Worm (Caenorhabditis elegans) whole organism, L4 larva: ENCODE measurements around the gene C17C3.5.

Experiments used
- F10B5.3 ChIP-seq: sonication (generic microtip); optimal IDR thresholded peaks from 2 replicates; lab custom pipeline; 2016; ENCODE audit warnings: mild to moderate bottlenecking, missing genetic modification characterization, missing compliant biosample characterization
- F26F4.8 ChIP-seq: fragments of 200-800 bp; sonication (Bioruptor generic); conservative IDR thresholded peaks from 2 replicates; pipeline ENCODE4 v1.3.6; 2022; ENCODE audit warnings: missing genetic modification characterization, missing compliant biosample characterization
- F44E2.7 ChIP-seq: fragments of 200-800 bp; sonication (Bioruptor generic); IDR thresholded peaks from 2 replicates; pipeline ENCODE4 v2.1.2; 2022; ENCODE audit warnings: missing genetic modification characterization, missing compliant biosample characterization
- T20F7.1 ChIP-seq: fragments of 200-800 bp; sonication (Bioruptor generic); optimal IDR thresholded peaks from 2 replicates; lab custom pipeline; 2018; ENCODE audit warnings: mild to moderate bottlenecking, missing genetic modification characterization, missing compliant biosample characterization
- Y105C5A.15 ChIP-seq: fragments of 200-800 bp; sonication (Bioruptor generic); IDR thresholded peaks from 2 replicates; pipeline ENCODE4 v1.3.6; 2022; ENCODE audit warnings: missing genetic modification characterization, missing compliant biosample characterization
- Y5F2A.4 ChIP-seq: fragments of 200-800 bp; sonication (Bioruptor generic); optimal IDR thresholded peaks from 2 replicates; lab custom pipeline; 2018; ENCODE audit warnings: mild to moderate bottlenecking, missing genetic modification characterization, missing compliant biosample characterization
- ZK337.2 ChIP-seq: fragments of 200-800 bp; sonication (Bioruptor generic); IDR thresholded peaks from 2 replicates; pipeline ENCODE4 v1.3.6; 2022; ENCODE audit warnings: missing genetic modification reagents, missing genetic modification characterization, missing compliant biosample characterization
- aly-2 ChIP-seq: sonication (generic microtip); optimal IDR thresholded peaks from 2 replicates; lab custom pipeline; 2018; ENCODE audit warnings: missing biosample characterization, missing genetic modification characterization
- ama-1 ChIP-seq: fragments of 150-350 bp; optimal IDR thresholded peaks from 2 replicates; lab custom pipeline; 2014; ENCODE audit warnings: inconsistent platforms, mixed read lengths
- arid-1 ChIP-seq: fragments of 200-800 bp; sonication (Bioruptor generic); conservative IDR thresholded peaks from 2 replicates; pipeline ENCODE4 v1.3.6; 2022; ENCODE audit warnings: missing genetic modification reagents, missing genetic modification characterization, missing compliant biosample characterization
- ceh-28 ChIP-seq: fragments of 150-350 bp; optimal IDR thresholded peaks from 2 replicates; lab custom pipeline; 2014; ENCODE audit warnings: missing biosample characterization, missing genetic modification reagents, missing genetic modification characterization
- ceh-32 ChIP-seq: sonication (generic microtip); optimal IDR thresholded peaks from 2 replicates; lab custom pipeline; 2016; ENCODE audit warnings: mild to moderate bottlenecking, missing genetic modification characterization, missing compliant biosample characterization; ENCODE audit not compliant: poor library complexity
- ceh-82 ChIP-seq: sonication (generic microtip); optimal IDR thresholded peaks from 2 replicates; lab custom pipeline; 2017; ENCODE audit warnings: missing biosample characterization, missing genetic modification characterization
- cey-2 ChIP-seq: sonication (generic microtip); optimal IDR thresholded peaks from 3 replicates; lab custom pipeline; 2017; ENCODE audit warnings: missing genetic modification characterization, mild to moderate bottlenecking, missing compliant biosample characterization, antibody characterized with exemption, borderline replicate concordance; ENCODE audit not compliant: insufficient read depth
- ctbp-1 ChIP-seq: fragments of 200-800 bp; sonication (Bioruptor generic); IDR thresholded peaks from 2 replicates; pipeline ENCODE4 v1.3.6; 2022; ENCODE audit warnings: missing genetic modification reagents, missing genetic modification characterization, missing compliant biosample characterization
- daf-12 ChIP-seq: fragments of 150-350 bp; optimal IDR thresholded peaks from 2 replicates; lab custom pipeline; 2014; ENCODE audit warnings: missing biosample characterization, missing genetic modification reagents, missing genetic modification characterization
- daf-16 ChIP-seq, 3 experiments: sonication (generic microtip); optimal IDR thresholded peaks; 2 replicates each; lab custom pipeline; 2016 to 2017; ENCODE audit warnings: missing genetic modification characterization in 3 of 3, missing genetic modification reagents in 3 of 3, mild to moderate bottlenecking in 2 of 3, missing compliant biosample characterization in 2 of 3, missing biosample characterization in 1 of 3, moderate library complexity in 1 of 3
- dmd-8 ChIP-seq: fragments of 200-800 bp; sonication (Bioruptor generic); IDR thresholded peaks from 2 replicates; pipeline ENCODE4 v1.3.6; 2022; ENCODE audit warnings: missing genetic modification characterization, missing compliant biosample characterization
- dpl-1 ChIP-seq: fragments of 150-350 bp; optimal IDR thresholded peaks from 2 replicates; lab custom pipeline; 2014; ENCODE audit warnings: missing biosample characterization, missing genetic modification reagents, missing genetic modification characterization
- duxl-1 ChIP-seq: sonication (generic microtip); optimal IDR thresholded peaks from 2 replicates; lab custom pipeline; 2016; ENCODE audit warnings: mild to moderate bottlenecking, missing genetic modification characterization, moderate library complexity, missing compliant biosample characterization; ENCODE audit not compliant: poor library complexity
- dve-1 ChIP-seq: sonication (generic microtip); optimal IDR thresholded peaks from 2 replicates; lab custom pipeline; 2017; ENCODE audit warnings: antibody characterized with exemption, mild to moderate bottlenecking, missing genetic modification characterization, missing compliant biosample characterization; ENCODE audit not compliant: insufficient read depth
- egl-27 ChIP-seq: sonication (generic microtip); optimal IDR thresholded peaks from 3 replicates; lab custom pipeline; 2017; ENCODE audit warnings: missing biosample characterization, missing genetic modification reagents, missing genetic modification characterization
- egl-43 ChIP-seq: fragments of 200-800 bp; sonication (Bioruptor generic); IDR thresholded peaks from 2 replicates; pipeline ENCODE4 v1.3.6; 2022; ENCODE audit warnings: missing genetic modification reagents, missing genetic modification characterization, missing compliant biosample characterization
- fkh-10 ChIP-seq: fragments of 150-350 bp; optimal IDR thresholded peaks from 2 replicates; lab custom pipeline; 2014; ENCODE audit warnings: missing biosample characterization, missing genetic modification reagents, missing genetic modification characterization
- fos-1 ChIP-seq: fragments of 150-350 bp; optimal IDR thresholded peaks from 2 replicates; lab custom pipeline; 2014; ENCODE audit warnings: missing biosample characterization, missing genetic modification characterization
- hlh-11 ChIP-seq: fragments of 200-800 bp; sonication (Bioruptor generic); optimal IDR thresholded peaks from 2 replicates; lab custom pipeline; 2018; ENCODE audit warnings: mild to moderate bottlenecking, missing genetic modification characterization, missing compliant biosample characterization
- jun-1 ChIP-seq: fragments of 150-350 bp; optimal IDR thresholded peaks from 2 replicates; lab custom pipeline; 2014; ENCODE audit warnings: missing biosample characterization, missing genetic modification reagents, missing genetic modification characterization
- lin-1 ChIP-seq: fragments of 200-800 bp; sonication (Bioruptor generic); IDR thresholded peaks from 2 replicates; pipeline ENCODE4 v1.3.6; 2022; ENCODE audit warnings: missing genetic modification reagents, missing genetic modification characterization, missing compliant biosample characterization
- lin-13 ChIP-seq: fragments of 150-350 bp; optimal IDR thresholded peaks from 2 replicates; lab custom pipeline; 2014; ENCODE audit warnings: missing biosample characterization, missing genetic modification reagents, missing genetic modification characterization
- lin-15B ChIP-seq: fragments of 150-350 bp; sonication (generic microtip); optimal IDR thresholded peaks from 3 replicates; lab custom pipeline; 2014; ENCODE audit warnings: missing biosample characterization, missing genetic modification characterization
- madf-9 ChIP-seq: fragments of 200-800 bp; sonication (Bioruptor generic); conservative IDR thresholded peaks from 2 replicates; pipeline ENCODE4 v1.3.6; 2022; ENCODE audit warnings: missing genetic modification reagents, missing genetic modification characterization, missing compliant biosample characterization
- mdl-1 ChIP-seq, 2 experiments: fragments of 150-350 bp in 1 of 2; sonication (generic microtip) in 1 of 2; optimal IDR thresholded peaks; 2 replicates each; lab custom pipeline; 2014 to 2017; ENCODE audit warnings: missing biosample characterization in 2 of 2, missing genetic modification characterization in 2 of 2
- mdt-29 ChIP-seq: fragments of 200-800 bp; sonication (Bioruptor generic); IDR thresholded peaks from 2 replicates; pipeline ENCODE4 v1.3.6; 2022; ENCODE audit warnings: missing genetic modification reagents, missing genetic modification characterization, missing compliant biosample characterization
- mep-1 ChIP-seq: fragments of 150-350 bp; sonication (generic microtip); optimal IDR thresholded peaks from 3 replicates; lab custom pipeline; 2014; ENCODE audit warnings: missing biosample characterization, missing genetic modification characterization
- nhr-11 ChIP-seq: fragments of 150-350 bp; optimal IDR thresholded peaks from 2 replicates; lab custom pipeline; 2014; ENCODE audit warnings: missing biosample characterization, missing genetic modification characterization
- nhr-237 ChIP-seq: sonication (generic microtip); optimal IDR thresholded peaks from 2 replicates; lab custom pipeline; 2017; ENCODE audit warnings: missing biosample characterization, missing genetic modification characterization
- nhr-25 ChIP-seq: sonication (generic microtip); optimal IDR thresholded peaks from 2 replicates; lab custom pipeline; 2017; ENCODE audit warnings: missing genetic modification characterization, mild to moderate bottlenecking, missing compliant biosample characterization, antibody characterized with exemption, moderate library complexity, borderline replicate concordance; ENCODE audit not compliant: insufficient read depth
- nhr-6 ChIP-seq: fragments of 150-350 bp; optimal IDR thresholded peaks from 2 replicates; lab custom pipeline; 2014; ENCODE audit warnings: missing biosample characterization, missing genetic modification characterization
- nhr-77 ChIP-seq: fragments of 150-350 bp; optimal IDR thresholded peaks from 2 replicates; lab custom pipeline; 2014; ENCODE audit warnings: missing biosample characterization, missing genetic modification characterization
- php-3 ChIP-seq: fragments of 200-800 bp; sonication (Bioruptor generic); IDR thresholded peaks from 2 replicates; pipeline ENCODE4 v1.3.6; 2022; ENCODE audit warnings: missing genetic modification reagents, missing genetic modification characterization, missing compliant biosample characterization
- pqm-1 ChIP-seq: sonication (generic microtip); optimal IDR thresholded peaks from 2 replicates; lab custom pipeline; 2017; ENCODE audit warnings: missing biosample characterization, missing genetic modification characterization
- rbr-2 ChIP-seq: sonication (generic microtip); optimal IDR thresholded peaks from 2 replicates; lab custom pipeline; 2016; ENCODE audit warnings: missing genotype, missing genetic modification characterization, missing compliant biosample characterization
- sdz-12 ChIP-seq: fragments of 200-800 bp; sonication (Bioruptor generic); optimal IDR thresholded peaks from 2 replicates; lab custom pipeline; 2018; ENCODE audit warnings: mild to moderate bottlenecking, missing genetic modification characterization, missing compliant biosample characterization
- snpc-1.2 ChIP-seq: fragments of 200-800 bp; sonication (Bioruptor generic); IDR thresholded peaks from 2 replicates; pipeline ENCODE4 v1.3.6; 2022; ENCODE audit warnings: missing genetic modification reagents, missing genetic modification characterization, missing compliant biosample characterization
- unc-130 ChIP-seq: sonication (generic microtip); optimal IDR thresholded peaks from 2 replicates; lab custom pipeline; 2016; ENCODE audit warnings: missing genetic modification reagents, missing genetic modification characterization, missing compliant biosample characterization
- unc-62 ChIP-seq, 3 experiments: fragments of 150-350 bp in 1 of 3; sonication (generic microtip); optimal IDR thresholded peaks in 2 of 3; peaks in 1 of 3; 1 replicate in 1 of 3; 2 replicates in 2 of 3; lab custom pipeline; 2014 to 2017; ENCODE audit warnings: missing biosample characterization in 3 of 3, missing genetic modification characterization in 3 of 3, missing genetic modification reagents in 3 of 3, missing genotype in 1 of 3
- zfp-2 ChIP-seq: sonication (generic microtip); optimal IDR thresholded peaks from 2 replicates; lab custom pipeline; 2016; ENCODE audit warnings: mild to moderate bottlenecking, missing genetic modification characterization, missing compliant biosample characterization
- zip-2 ChIP-seq: fragments of 150-350 bp; optimal IDR thresholded peaks from 2 replicates; lab custom pipeline; 2014; ENCODE audit warnings: missing biosample characterization, missing genetic modification characterization
- ztf-7 ChIP-seq: fragments of 150-350 bp; optimal IDR thresholded peaks from 2 replicates; lab custom pipeline; 2014; ENCODE audit warnings: missing biosample characterization, missing genetic modification characterization

The C17C3.5 gene

DNA sequence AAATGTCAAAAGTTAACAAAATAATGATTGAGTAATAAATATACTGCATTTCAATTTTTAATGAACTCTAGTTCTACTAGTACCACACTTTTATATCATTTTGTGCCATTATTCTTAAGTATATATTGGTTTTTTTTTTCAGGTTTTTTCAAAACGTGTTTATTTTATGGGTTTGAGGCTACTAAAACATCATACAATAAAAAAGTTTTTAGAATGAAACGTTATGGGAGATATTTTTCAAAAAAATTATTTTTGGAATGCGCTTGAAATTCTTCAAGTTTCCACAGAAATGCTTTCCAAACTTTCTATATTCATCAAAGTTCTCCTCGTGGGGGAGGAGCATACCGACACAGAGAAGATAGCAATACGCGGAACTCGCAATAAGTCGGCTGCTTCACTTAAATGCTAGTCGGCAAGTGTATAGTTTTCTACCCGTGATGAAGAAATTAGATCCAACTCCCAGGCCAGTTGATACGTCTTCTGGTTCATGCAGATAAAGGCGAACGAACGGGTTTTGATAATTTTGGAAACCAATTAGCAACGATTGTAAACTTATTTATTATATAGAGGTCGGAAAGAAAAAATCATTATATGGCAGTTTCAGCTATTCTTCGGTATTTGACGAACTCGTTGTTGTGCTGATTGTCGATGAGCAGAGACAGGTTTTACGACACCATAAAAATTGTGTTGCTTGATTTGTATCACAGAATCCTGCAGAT is 47.9 kb downstream of the C17C3.5 start, which contains the start of gene C17G10.10:
Gene C17G10.10, minus strand, starts transcription at position 51 of the 719 bp plus-strand sequence.
- TF ChIP-seq lin-15B (tag; lab: Kevin White, UChicago) (no peak), dpl-1 (GFP tag; lab: Kevin White, UChicago) (peak; percentile 36), nhr-11 (peak; percentile 26), Y105C5A.15 (no peak), unc-62 (GFP tag; optimal IDR thresholded peaks at IDR 0.05 in 1 of 2; lab: Kevin White, UChicago) (no peak), unc-62 (tag; optimal IDR thresholded peaks at IDR 0.05; lab: Kevin White, UChicago) (no peak), ceh-32 (tag; lab: Kevin White, UChicago) (no peak), nhr-237 (tag; lab: Kevin White, UChicago) (no peak), F44E2.7 (GFP tag; lab: Robert Waterston, UW) (no peak), egl-27 (tag; lab: Kevin White, UChicago) (no peak), nhr-25 (no peak), aly-2 (no peak), mdl-1 (tag; optimal IDR thresholded peaks at IDR 0.05; lab: Kevin White, UChicago) (peak; percentile 3 to 64), hlh-11 (tag; lab: Kevin White, UChicago) (peak; percentile 76), rbr-2 (tag; lab: Kevin White, UChicago) (peak; percentile 67), duxl-1 (tag; lab: Kevin White, UChicago) (peak; percentile 78), F10B5.3 (tag; lab: Kevin White, UChicago) (peak; percentile 24), nhr-6 (tag; lab: Kevin White, UChicago) (peak; percentile 53), egl-43 (GFP tag; lab: Robert Waterston, UW) (no peak), ceh-82 (tag; lab: Kevin White, UChicago) (no peak), ZK337.2 (GFP tag; lab: Robert Waterston, UW) (no peak), daf-16 (GFP tag; optimal IDR thresholded peaks at IDR 0.05; lab: Kevin White, UChicago) (peak; percentile 35 to 79), daf-16 (tag; optimal IDR thresholded peaks at IDR 0.05; lab: Kevin White, UChicago) (peak; percentile 82), ama-1 (peak; percentile 97), jun-1 (tag; lab: Kevin White, UChicago) (no peak), fos-1 (tag; lab: Kevin White, UChicago) (no peak), pqm-1 (tag; lab: Kevin White, UChicago) (peak; percentile 33), cey-2 (tag; lab: Kevin White, UChicago) (no peak), F26F4.8 (GFP tag; lab: Robert Waterston, UW) (no peak), php-3 (GFP tag; lab: Robert Waterston, UW) (no peak), unc-130 (GFP tag; lab: Kevin White, UChicago) (peak; percentile 39), lin-1 (GFP tag; lab: Robert Waterston, UW) (peak; percentile 33; the same call in 1 of the 2 replicates), zip-2 (tag; lab: Kevin White, UChicago) (no peak), ztf-7 (tag; lab: Kevin White, UChicago) (peak; percentile 68), arid-1 (GFP tag; lab: Robert Waterston, UW) (0 out of 2 replicates have a peak, but pooled peaks have one; percentile 44), ceh-28 (tag; lab: Kevin White, UChicago) (no peak), daf-12 (no peak), sdz-12 (GFP tag; lab: Kevin White, UChicago) (no peak), lin-13 (GFP tag; lab: Kevin White, UChicago) (peak; percentile 39), mep-1 (peak; percentile 67), T20F7.1 (peak; percentile 62), nhr-77 (peak; percentile 25), Y5F2A.4 (GFP tag; lab: Kevin White, UChicago) (no peak), zfp-2 (tag; lab: Kevin White, UChicago) (no peak), mdt-29 (GFP tag; lab: Robert Waterston, UW) (no peak), madf-9 (no peak), dve-1 (tag; lab: Kevin White, UChicago) (peak; percentile 89), fkh-10 (GFP tag; lab: Kevin White, UChicago) (no peak), snpc-1.2 (GFP tag; lab: Robert Waterston, UW) (peak; percentile 75), ctbp-1 (no peak), dmd-8 (no peak)
